Worm (Caenorhabditis elegans): ENCODE measurements around the gene fbxc-26.

Gene fbxc-26

DNA sequence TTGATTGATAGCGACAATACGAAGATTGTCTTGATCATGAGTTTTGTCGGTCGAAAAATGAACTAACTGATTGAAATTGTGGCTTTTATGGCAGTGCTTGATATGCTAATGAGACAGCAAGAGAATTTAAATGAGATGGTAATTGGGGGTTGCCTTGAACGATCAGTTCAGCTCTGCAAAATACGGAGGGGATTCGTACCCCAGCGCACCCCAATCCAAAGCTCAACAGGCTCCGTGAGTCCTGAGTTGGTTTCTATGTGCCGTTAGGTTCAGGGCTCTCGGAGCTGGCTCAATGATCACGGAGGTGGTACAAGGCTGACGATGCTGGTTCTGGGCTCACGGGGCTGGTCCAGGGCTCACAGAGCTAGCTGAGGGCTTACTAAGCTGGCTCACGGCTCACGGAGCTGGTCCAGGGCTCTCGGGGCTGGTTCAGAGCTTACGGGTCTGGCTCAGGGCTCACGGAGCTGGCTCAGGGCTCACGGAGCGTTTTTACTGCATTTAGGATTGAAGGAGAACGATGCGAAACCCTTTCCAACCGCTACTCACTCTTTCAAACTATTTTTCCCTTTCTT, 49.6 kb downstream of the fbxc-26 start, which contains the start of gene ZC204.6:
Gene ZC204.6, minus strand, starts transcription at position 51 of the 572 bp plus-strand sequence.
- TF ChIP-seq him-1 (tag; optimal IDR thresholded peaks at IDR 0.05) (no peak), W03F9.2 (tag; optimal IDR thresholded peaks at IDR 0.05) (no peak), dao-5 (tag; optimal IDR thresholded peaks at IDR 0.05) (no peak)
